Fruit fly (Drosophila melanogaster) ovary, adult (tissue): Measurements from ENCODE around the gene Efr.

Experiments
- CG17801 ChIP-seq: fragments of 200-800 bp; optimal IDR thresholded peaks from 2 replicates; lab custom pipeline; 2019; ENCODE audit warnings: missing biosample characterization, mild to moderate bottlenecking, missing genetic modification characterization, moderate library complexity; ENCODE audit not compliant: partially characterized antibody

Efr gene

DNA sequence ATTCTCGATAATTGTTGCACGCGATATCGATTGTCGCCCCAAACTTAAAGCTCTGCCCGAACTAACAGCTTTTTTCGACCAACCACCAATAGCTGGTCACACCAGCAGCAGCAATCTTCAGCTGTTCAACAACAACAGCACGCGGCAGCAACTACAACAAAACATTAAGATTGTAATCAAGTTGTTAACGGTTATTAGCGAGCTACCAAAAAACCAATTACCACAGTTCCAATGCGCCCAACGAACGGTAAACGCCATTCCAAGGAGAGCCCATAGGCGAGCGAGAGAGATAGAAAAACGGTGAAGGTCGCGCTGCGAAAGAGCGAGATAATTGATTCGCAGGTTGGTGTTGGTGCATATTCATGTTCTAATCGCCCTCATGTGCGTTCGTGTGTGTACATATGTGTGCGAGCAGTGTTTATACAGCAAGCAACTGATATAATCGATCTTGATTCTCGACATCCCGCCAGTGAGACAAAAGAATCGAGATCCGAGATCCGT lies at the start of gene Efr:
Efr (plus strand) TSS at position 113 of the 501 bp plus-strand sequence.
- TF ChIP-seq CG17801 (GFP tag; lab: Kevin White, UChicago) = peak; percentile 15

DNA sequence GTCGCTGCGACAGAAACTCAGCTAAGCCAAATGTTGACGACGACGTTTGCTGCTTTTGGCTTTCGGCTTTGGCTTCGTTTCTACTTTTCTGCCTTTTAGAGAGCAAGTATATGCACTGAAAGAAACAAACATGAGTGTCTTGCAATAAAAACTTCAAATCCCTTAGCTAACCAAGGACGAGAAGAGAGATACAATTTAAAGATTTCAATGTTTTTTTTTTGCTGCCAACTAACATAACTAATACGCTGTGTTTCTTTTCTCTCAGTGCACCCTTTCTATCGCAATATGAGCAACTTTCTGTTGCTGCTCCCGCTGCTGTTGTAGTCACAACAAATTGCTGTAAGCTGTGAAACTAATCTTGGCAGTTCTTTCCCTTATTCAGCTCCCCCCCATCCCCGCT lies 40.3 kb upstream of the Efr start:
- no peak for TF ChIP-seq CG17801 (GFP tag; lab: Kevin White, UChicago)

- no peak for TF ChIP-seq CG17801 (GFP tag; lab: Kevin White, UChicago)
Observed at dm6 chrX:6192332-6192731, 27.4 kb upstream of the Efr start, which contains the start of gene Ca-alpha1T. TSS of gene Ca-alpha1T (minus strand) at chrX:6192483.

- TF ChIP-seq CG17801 (GFP tag; lab: Kevin White, UChicago) = no peak
Observed at dm6 chrX:6193183-6193810, 26.5 kb upstream of the Efr start.

DNA sequence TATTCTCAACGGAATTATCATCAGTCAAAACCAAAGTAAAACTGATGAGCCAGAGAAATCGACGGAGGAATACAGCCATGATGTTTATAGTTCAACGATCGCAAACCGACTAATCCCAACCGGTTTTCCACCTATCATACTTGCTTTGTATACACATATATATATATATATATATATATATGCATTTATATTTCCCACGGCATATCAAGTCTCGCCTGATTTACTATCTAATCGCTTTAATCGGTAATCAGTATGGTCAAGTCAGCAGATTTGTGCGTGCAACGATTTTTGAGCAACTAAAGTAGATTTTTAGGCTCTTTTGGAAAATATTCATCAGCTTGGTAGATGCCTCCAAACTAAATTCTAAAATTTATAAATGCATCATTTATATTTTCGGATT lies 23.4 kb upstream of the Efr start, which contains the start of gene CG32750:
CG32750 (minus strand) TSS at position 101 of the 400 bp plus-strand sequence.
- TF ChIP-seq CG17801 (GFP tag; lab: Kevin White, UChicago) = no peak

dm6 chrX:6198554-6198953 lies 21.2 kb upstream of the Efr start, which contains the start of gene CG32751:
TSS of gene CG32751 (minus strand) at chrX:6198654.
- no peak for TF ChIP-seq CG17801 (GFP tag; lab: Kevin White, UChicago)

DNA sequence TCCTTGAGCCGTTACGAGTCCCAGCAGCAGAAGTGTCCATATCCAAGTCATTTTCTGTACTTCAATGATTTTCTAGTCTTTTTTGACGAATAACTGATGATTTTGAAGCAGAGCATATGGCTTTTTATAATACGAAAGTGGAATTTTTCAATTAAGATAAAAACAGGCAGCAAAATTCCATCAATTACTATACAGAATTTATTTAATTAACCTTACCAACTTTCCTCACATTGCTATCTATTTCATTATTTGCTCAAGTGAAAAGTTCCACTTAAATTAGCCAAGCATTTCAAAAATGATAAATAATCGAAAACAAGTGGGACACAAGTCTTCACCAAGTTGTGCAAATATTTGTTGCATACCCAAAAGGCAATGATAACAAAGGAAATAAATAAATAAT lies 20.0 kb upstream of the Efr start, which contains the start of gene CG43090:
CG43090 (minus strand) TSS at position 101 of the 400 bp plus-strand sequence.
- no peak for TF ChIP-seq CG17801 (GFP tag; lab: Kevin White, UChicago)

dm6 chrX:6201459-6201858 lies 18.3 kb upstream of the Efr start:
- TF ChIP-seq CG17801 (GFP tag; lab: Kevin White, UChicago) = no peak

dm6 chrX:6202509-6202979 lies 17.2 kb upstream of the Efr start, which contains the start of gene vanin-like:
TSS of gene vanin-like (minus strand) at chrX:6202559.
- no peak for TF ChIP-seq CG17801 (GFP tag; lab: Kevin White, UChicago)

- no peak for TF ChIP-seq CG17801 (GFP tag; lab: Kevin White, UChicago)
Observed at dm6 chrX:6205099-6205498, 14.7 kb upstream of the Efr start.

DNA sequence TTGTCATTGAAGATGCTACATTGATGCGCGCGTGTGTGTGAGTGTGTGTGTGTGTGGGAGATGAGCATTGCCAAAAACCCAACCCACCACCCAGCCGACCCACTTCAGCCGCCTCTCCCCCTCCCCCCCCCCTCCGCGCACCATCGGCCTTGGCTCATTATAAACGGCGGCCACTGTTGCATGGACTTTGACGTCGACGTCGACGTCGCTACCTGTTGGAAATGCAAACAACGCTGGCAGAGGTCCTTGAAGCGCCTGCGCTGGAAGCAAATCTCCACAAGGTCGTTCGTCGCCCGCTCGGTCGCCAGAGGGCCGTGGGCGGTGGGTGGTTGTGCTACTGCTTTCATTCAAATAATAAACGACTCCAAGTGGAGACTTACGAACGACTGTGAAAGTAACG lies 3.1 kb upstream of the Efr start:
- no peak for TF ChIP-seq CG17801 (GFP tag; lab: Kevin White, UChicago)

DNA sequence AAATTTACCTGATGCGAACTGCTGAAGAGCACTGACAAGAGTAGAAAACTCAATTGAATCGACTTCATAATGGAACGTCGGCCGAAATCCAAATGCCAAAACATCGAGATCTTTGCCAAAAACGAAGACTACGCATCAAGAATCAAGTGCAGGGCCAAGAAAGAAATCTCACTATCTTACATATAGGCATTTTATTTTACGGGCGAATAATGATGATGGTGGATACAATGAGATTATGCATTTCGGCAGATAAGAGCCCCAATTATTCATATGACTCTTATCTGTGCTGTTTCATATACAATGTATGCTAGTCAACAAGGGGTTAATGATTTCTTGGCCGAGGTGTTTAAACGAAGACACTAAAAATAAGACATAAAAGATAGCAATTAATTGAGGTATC lies 530 bp upstream of the Efr start, which contains the start of gene Btnd:
Btnd (minus strand) TSS at position 101 of the 400 bp plus-strand sequence.
- TF ChIP-seq CG17801 (GFP tag; lab: Kevin White, UChicago) = no peak

- peak; percentile 89 for TF ChIP-seq CG17801 (GFP tag; lab: Kevin White, UChicago)
Observed at dm6 chrX:6224225-6225190, 4.8 kb downstream of the Efr start, which contains the start of gene sqh. TSS of gene sqh (minus strand) at chrX:6225140.

- TF ChIP-seq CG17801 (GFP tag; lab: Kevin White, UChicago) = no peak
Observed at dm6 chrX:6225472-6226049, 5.8 kb downstream of the Efr start, which contains the start of gene dtn. TSS of gene dtn (plus strand) at chrX:6225647.
